Worm (Caenorhabditis elegans) whole organism, young adult: ENCODE results near the gene F22F7.12.

Source experiments
- ZK185.1 ChIP-seq: sonication (generic microtip); optimal IDR thresholded peaks from 2 replicates; lab custom pipeline; 2016; ENCODE audit warnings: mild to moderate bottlenecking, missing genetic modification characterization, missing compliant biosample characterization; ENCODE audit not compliant: poor library complexity, severe bottlenecking
- ceh-27 ChIP-seq: fragments of 200-800 bp; sonication (Bioruptor generic); optimal IDR thresholded peaks from 2 replicates; lab custom pipeline; 2018; ENCODE audit warnings: mild to moderate bottlenecking, missing genetic modification characterization, moderate library complexity, missing compliant biosample characterization
- efl-1 ChIP-seq: fragments of 150-350 bp; optimal IDR thresholded peaks from 2 replicates; lab custom pipeline; 2014; ENCODE audit warnings: missing biosample characterization, missing genetic modification reagents, missing genetic modification characterization
- lsl-1 ChIP-seq: fragments of 200-800 bp; sonication (Bioruptor generic); optimal IDR thresholded peaks from 2 replicates; lab custom pipeline; 2018; ENCODE audit warnings: mild to moderate bottlenecking, missing genetic modification characterization, moderate library complexity, missing compliant biosample characterization

- no peak for TF ChIP-seq ceh-27 (GFP tag; lab: Kevin White, UChicago)
- TF ChIP-seq lsl-1 (GFP tag; lab: Kevin White, UChicago): no peak
- TF ChIP-seq ZK185.1 (tag; lab: Kevin White, UChicago): no peak
- TF ChIP-seq efl-1: no peak
Observed at ce11 chrV:2122517-2122916, 21.8 kb downstream of the F22F7.12 start, which contains the start of gene F22F7.2.
